Fruit fly (Drosophila melanogaster) whole organism, pupa: ENCODE results near the gene Pdi.

Experiments used
- CG10348 ChIP-seq: fragments of 200-800 bp; sonication (Bioruptor generic); IDR thresholded peaks from 2 replicates; pipeline ENCODE4 v1.3.6; 2022; ENCODE audit warnings: missing biosample characterization, missing genetic modification characterization
- CG15710 ChIP-seq: fragments of 200-800 bp; sonication (Bioruptor generic); optimal IDR thresholded peaks from 2 replicates; lab custom pipeline; 2018; ENCODE audit warnings: missing biosample characterization, mild to moderate bottlenecking, missing genetic modification characterization, moderate library complexity
- CG17806 ChIP-seq: fragments of 200-800 bp; sonication (Bioruptor generic); optimal IDR thresholded peaks from 2 replicates; lab custom pipeline; 2018; ENCODE audit warnings: missing biosample characterization, mild to moderate bottlenecking, missing genetic modification characterization, moderate library complexity
- CG32121 ChIP-seq: fragments of 200-800 bp; sonication (Bioruptor generic); IDR thresholded peaks from 2 replicates; pipeline ENCODE4 v1.3.6; 2022; ENCODE audit warnings: missing biosample characterization, missing genetic modification characterization
- CG34367 ChIP-seq: fragments of 200-800 bp; sonication (Bioruptor generic); optimal IDR thresholded peaks from 2 replicates; lab custom pipeline; 2018; ENCODE audit warnings: missing biosample characterization, mild to moderate bottlenecking, missing genetic modification characterization
- CG8159 ChIP-seq: fragments of 200-800 bp; sonication (Bioruptor generic); optimal IDR thresholded peaks from 3 replicates; lab custom pipeline; 2018; ENCODE audit warnings: missing biosample characterization, mild to moderate bottlenecking, missing genetic modification characterization, moderate library complexity
- CG8301 ChIP-seq: fragments of 200-800 bp; sonication (Bioruptor generic); optimal IDR thresholded peaks from 2 replicates; lab custom pipeline; 2018; ENCODE audit warnings: missing biosample characterization, mild to moderate bottlenecking, missing genetic modification characterization
- CG9948 ChIP-seq: fragments of 200-800 bp; sonication (Bioruptor generic); optimal IDR thresholded peaks from 2 replicates; lab custom pipeline; 2018; ENCODE audit warnings: missing biosample characterization, mild to moderate bottlenecking, missing genetic modification characterization, moderate library complexity
- EcR ChIP-seq: fragments of 200-800 bp; sonication (Bioruptor generic); optimal IDR thresholded peaks from 3 replicates; lab custom pipeline; 2019; ENCODE audit warnings: missing biosample characterization, missing genetic modification characterization, mild to moderate bottlenecking, moderate library complexity, missing genetic modification reagents
- Pif1A ChIP-seq: fragments of 200-800 bp; sonication (Bioruptor generic); optimal IDR thresholded peaks from 3 replicates; lab custom pipeline; 2016; ENCODE audit warnings: missing biosample characterization, missing genetic modification characterization
- Snoo ChIP-seq: fragments of 200-800 bp; sonication (Bioruptor generic); optimal IDR thresholded peaks from 3 replicates; lab custom pipeline; 2017; ENCODE audit warnings: missing biosample characterization, mild to moderate bottlenecking, missing genetic modification characterization, inconsistent platforms
- fd96Ca ChIP-seq: fragments of 200-800 bp; sonication (Bioruptor generic); IDR thresholded peaks from 3 replicates; pipeline ENCODE4 v1.3.6; 2022; ENCODE audit warnings: missing biosample characterization, missing genetic modification characterization
- gl ChIP-seq: fragments of 200-800 bp; sonication (Bioruptor generic); optimal IDR thresholded peaks from 2 replicates; lab custom pipeline; 2018; ENCODE audit warnings: missing biosample characterization, mild to moderate bottlenecking, missing genetic modification characterization
- rn ChIP-seq: fragments of 200-800 bp; sonication (Bioruptor generic); IDR thresholded peaks from 2 replicates; pipeline ENCODE4 v1.3.6; 2022; ENCODE audit warnings: missing biosample characterization, missing genetic modification characterization

- no peak for TF ChIP-seq Snoo (tag; lab: Kevin White, UChicago)
- no peak for TF ChIP-seq EcR (GFP tag; lab: Kevin White, UChicago)
- no peak for TF ChIP-seq CG15710 (tag; lab: Kevin White, UChicago)
- no peak for TF ChIP-seq CG10348
- no peak for TF ChIP-seq fd96Ca (GFP tag; lab: Robert Waterston, UW)
- no peak for TF ChIP-seq CG8301 (tag; lab: Kevin White, UChicago)
- TF ChIP-seq CG9948 (tag; lab: Kevin White, UChicago) = no peak
- no peak for TF ChIP-seq gl (tag; lab: Kevin White, UChicago)
- no peak for TF ChIP-seq Pif1A (GFP tag; lab: Kevin White, UChicago)
- TF ChIP-seq rn (GFP tag; lab: Robert Waterston, UW) = no peak
- no peak for TF ChIP-seq CG8159 (tag; lab: Kevin White, UChicago)
- no peak for TF ChIP-seq CG34367
- TF ChIP-seq CG17806 (tag; lab: Kevin White, UChicago) = no peak
- no peak for TF ChIP-seq CG32121 (GFP tag; lab: Robert Waterston, UW)
Measured at dm6 chr3L:15162988-15163387, 20.3 kb upstream of the Pdi start.
